Fruit fly (Drosophila melanogaster) whole organism, embryonic: Measurements from ENCODE around the gene beta4GalNAcTB.

Source experiments
- Atf3 ChIP-seq: fragments of 200-800 bp; sonication (Bioruptor generic); optimal IDR thresholded peaks from 3 replicates; lab custom pipeline; 2016; ENCODE audit warnings: missing biosample characterization, missing genetic modification characterization
- Bdp1 ChIP-seq: fragments of 200-800 bp; sonication (Bioruptor generic); optimal IDR thresholded peaks from 3 replicates; lab custom pipeline; 2016; ENCODE audit warnings: missing biosample characterization, missing genetic modification characterization
- Bteb2 ChIP-seq: fragments of 200-800 bp; sonication (Bioruptor generic); optimal IDR thresholded peaks from 2 replicates; lab custom pipeline; 2016; ENCODE audit warnings: missing biosample characterization, missing genetic modification characterization
- CG11398 ChIP-seq: fragments of 200-800 bp; sonication (Bioruptor generic); optimal IDR thresholded peaks from 2 replicates; lab custom pipeline; 2016; ENCODE audit warnings: missing biosample characterization, missing genetic modification characterization
- CG11504 ChIP-seq: fragments of 200-800 bp; sonication (Bioruptor generic); optimal IDR thresholded peaks from 3 replicates; lab custom pipeline; 2019; ENCODE audit warnings: missing biosample characterization, mild to moderate bottlenecking, missing genetic modification characterization, moderate library complexity
- CG11560 ChIP-seq: fragments of 200-800 bp; sonication (Bioruptor generic); IDR thresholded peaks from 3 replicates; pipeline ENCODE4 v1.3.6; 2022; ENCODE audit warnings: missing biosample characterization, missing genetic modification characterization
- CG12659 ChIP-seq: fragments of 200-800 bp; sonication (Bioruptor generic); optimal IDR thresholded peaks from 3 replicates; lab custom pipeline; 2017; ENCODE audit warnings: mild to moderate bottlenecking, missing biosample characterization, missing genetic modification reagents, missing genetic modification characterization
- CG14667 ChIP-seq: fragments of 200-800 bp; sonication (Bioruptor generic); IDR thresholded peaks from 2 replicates; pipeline ENCODE4 v1.3.6; 2022; ENCODE audit warnings: missing biosample characterization, missing genetic modification characterization
- CG16815 ChIP-seq: fragments of 200-800 bp; sonication (Bioruptor generic); optimal IDR thresholded peaks from 3 replicates; lab custom pipeline; 2017; ENCODE audit warnings: missing biosample characterization, mild to moderate bottlenecking, missing genetic modification characterization
- CG18476 ChIP-seq: fragments of 200-800 bp; sonication (Bioruptor generic); optimal IDR thresholded peaks from 2 replicates; lab custom pipeline; 2016; ENCODE audit warnings: missing biosample characterization, mild to moderate bottlenecking, missing genetic modification characterization
- CG2678 ChIP-seq: fragments of 200-800 bp; sonication (Bioruptor generic); optimal IDR thresholded peaks from 3 replicates; lab custom pipeline; 2019; ENCODE audit warnings: missing biosample characterization, mild to moderate bottlenecking, missing genetic modification characterization, moderate library complexity
- CG2889 ChIP-seq: fragments of 200-800 bp; sonication (Bioruptor generic); IDR thresholded peaks from 3 replicates; pipeline ENCODE4 v1.3.6; 2022; ENCODE audit warnings: missing biosample characterization, missing genetic modification characterization
- CG30403 ChIP-seq: fragments of 200-800 bp; sonication (Bioruptor generic); optimal IDR thresholded peaks from 3 replicates; lab custom pipeline; 2016; ENCODE audit warnings: missing biosample characterization, missing genetic modification characterization
- CG32767 ChIP-seq: fragments of 200-800 bp; sonication (Bioruptor generic); IDR thresholded peaks from 2 replicates; pipeline ENCODE4 v1.3.6; 2022; ENCODE audit warnings: missing biosample characterization, missing genetic modification characterization
- CG4730 ChIP-seq: fragments of 200-800 bp; sonication (Bioruptor generic); IDR thresholded peaks from 2 replicates; pipeline ENCODE4 v1.3.6; 2022; ENCODE audit warnings: missing biosample characterization, missing genetic modification characterization
- CG4854 ChIP-seq: fragments of 200-800 bp; sonication (Bioruptor generic); optimal IDR thresholded peaks from 2 replicates; lab custom pipeline; 2016; ENCODE audit warnings: missing biosample characterization, missing genetic modification characterization, inconsistent platforms
- CG7745 ChIP-seq: fragments of 200-800 bp; sonication (Bioruptor generic); optimal IDR thresholded peaks from 2 replicates; lab custom pipeline; 2018; ENCODE audit warnings: missing biosample characterization, mild to moderate bottlenecking, missing genetic modification characterization, moderate library complexity
- CG8089 ChIP-seq: fragments of 200-800 bp; sonication (Bioruptor generic); optimal IDR thresholded peaks from 3 replicates; lab custom pipeline; 2016; ENCODE audit warnings: missing biosample characterization, missing genetic modification characterization
- CG8290 ChIP-seq, 3 experiments: fragments of 200-800 bp; sonication (Bioruptor generic); optimal IDR thresholded peaks; 2 replicates each; lab custom pipeline; 2016 to 2019; ENCODE audit warnings: missing biosample characterization in 3 of 3, missing genetic modification characterization in 3 of 3, mild to moderate bottlenecking in 2 of 3, moderate library complexity in 1 of 3
- CG9437 ChIP-seq: fragments of 200-800 bp; sonication (Bioruptor generic); optimal IDR thresholded peaks from 2 replicates; lab custom pipeline; 2018; ENCODE audit warnings: missing biosample characterization, mild to moderate bottlenecking, missing genetic modification characterization
- CrebB ChIP-seq: fragments of 200-800 bp; sonication (Bioruptor generic); optimal IDR thresholded peaks from 3 replicates; lab custom pipeline; 2018; ENCODE audit warnings: missing biosample characterization, mild to moderate bottlenecking, missing genetic modification characterization
- Deaf1 ChIP-seq: fragments of 200-800 bp; optimal IDR thresholded peaks from 3 replicates; lab custom pipeline; 2019; ENCODE audit warnings: missing biosample characterization, mild to moderate bottlenecking, missing genetic modification characterization, moderate library complexity
- ERR ChIP-seq: fragments of 200-800 bp; sonication (Bioruptor generic); optimal IDR thresholded peaks from 2 replicates; lab custom pipeline; 2016; ENCODE audit warnings: missing biosample characterization, missing genetic modification characterization
- H15 ChIP-seq: fragments of 200-800 bp; sonication (Bioruptor generic); IDR thresholded peaks from 3 replicates; pipeline ENCODE4 v1.3.6; 2022; ENCODE audit warnings: missing biosample characterization, missing genetic modification characterization
- Hmx ChIP-seq: fragments of 200-800 bp; sonication (Bioruptor generic); optimal IDR thresholded peaks from 2 replicates; lab custom pipeline; 2016; ENCODE audit warnings: missing biosample characterization, missing genetic modification characterization
- Hr39 ChIP-seq: fragments of >200 bp; optimal IDR thresholded peaks from 2 replicates; lab custom pipeline; 2017
- Optix ChIP-seq: fragments of 200-800 bp; sonication (Bioruptor generic); IDR thresholded peaks from 3 replicates; pipeline ENCODE4 v1.3.6; 2022; ENCODE audit warnings: missing biosample characterization, missing genetic modification characterization
- Ptx1 ChIP-seq: fragments of 200-800 bp; sonication (Bioruptor generic); IDR thresholded peaks from 2 replicates; pipeline ENCODE4 v1.3.6; 2022; ENCODE audit warnings: missing biosample characterization, missing genetic modification characterization
- Spps ChIP-seq: fragments of 200-800 bp; sonication (Bioruptor generic); optimal IDR thresholded peaks from 2 replicates; lab custom pipeline; 2018; ENCODE audit warnings: missing biosample characterization, mild to moderate bottlenecking, missing genetic modification characterization
- TFAM ChIP-seq: fragments of 200-800 bp; sonication (Bioruptor generic); optimal IDR thresholded peaks from 2 replicates; lab custom pipeline; 2017; ENCODE audit warnings: missing biosample characterization, missing genetic modification characterization, inconsistent platforms
- Taf1 ChIP-seq: fragments of 200-800 bp; sonication (Bioruptor generic); IDR thresholded peaks from 2 replicates; pipeline ENCODE4 v1.3.6; 2022; ENCODE audit warnings: missing biosample characterization, missing genetic modification characterization
- danr ChIP-seq: fragments of 200-800 bp; sonication (Bioruptor generic); IDR thresholded peaks from 2 replicates; pipeline ENCODE4 v1.3.6; 2022; ENCODE audit warnings: missing biosample characterization, missing genetic modification characterization
- dati ChIP-seq: fragments of 200-800 bp; sonication (Bioruptor generic); IDR thresholded peaks from 2 replicates; pipeline ENCODE4 v1.3.6; 2022; ENCODE audit warnings: missing biosample characterization, missing genetic modification characterization
- dm ChIP-seq: fragments of 200-800 bp; sonication (Bioruptor generic); optimal IDR thresholded peaks from 3 replicates; lab custom pipeline; 2016; ENCODE audit warnings: missing biosample characterization, missing genetic modification characterization
- fd3F ChIP-seq: fragments of 200-800 bp; sonication (Bioruptor generic); optimal IDR thresholded peaks from 2 replicates; lab custom pipeline; 2018; ENCODE audit warnings: missing biosample characterization, mild to moderate bottlenecking, missing genetic modification characterization, moderate library complexity
- gem ChIP-seq: fragments of 200-800 bp; sonication (Bioruptor generic); optimal IDR thresholded peaks from 2 replicates; lab custom pipeline; 2019; ENCODE audit warnings: missing biosample characterization, mild to moderate bottlenecking, missing genetic modification characterization, moderate library complexity
- jing ChIP-seq: fragments of 200-800 bp; sonication (Bioruptor generic); optimal IDR thresholded peaks from 2 replicates; lab custom pipeline; 2018; ENCODE audit warnings: missing biosample characterization, mild to moderate bottlenecking, missing genetic modification characterization
- klu ChIP-seq: fragments of 200-800 bp; sonication (Bioruptor generic); IDR thresholded peaks from 2 replicates; pipeline ENCODE4 v1.3.6; 2022; ENCODE audit warnings: missing biosample characterization, missing genetic modification characterization
- lab ChIP-seq: fragments of 200-800 bp; sonication (Bioruptor generic); optimal IDR thresholded peaks from 3 replicates; lab custom pipeline; 2017; ENCODE audit warnings: missing biosample characterization, missing genetic modification characterization, mild to moderate bottlenecking, moderate library complexity, missing genetic modification reagents
- nau ChIP-seq: fragments of 200-800 bp; sonication (Bioruptor generic); optimal IDR thresholded peaks from 3 replicates; lab custom pipeline; 2017; ENCODE audit warnings: missing biosample characterization, mild to moderate bottlenecking, missing genetic modification characterization, missing genetic modification reagents
- onecut ChIP-seq: fragments of 200-800 bp; sonication (Bioruptor generic); IDR thresholded peaks from 2 replicates; pipeline ENCODE4 v1.3.6; 2022; ENCODE audit warnings: missing biosample characterization, missing genetic modification characterization
- otp ChIP-seq: fragments of 200-800 bp; sonication (Bioruptor generic); IDR thresholded peaks from 3 replicates; pipeline ENCODE4, ENCODE4 v1.3.6; 2022; ENCODE audit warnings: missing biosample characterization, missing genetic modification characterization
- prd ChIP-seq, 3 experiments: fragments of >200 bp in 2 of 3; fragments of 200-800 bp in 1 of 3; sonication (Bioruptor generic) in 1 of 3; optimal IDR thresholded peaks in 2 of 3; IDR thresholded peaks in 1 of 3; 2 replicates in 2 of 3; 3 replicates in 1 of 3; pipeline versions ENCODE4 v1.3.6 to Lab custom; 2017 to 2022; ENCODE audit warnings: missing biosample characterization in 1 of 3, missing genetic modification characterization in 1 of 3
- sc ChIP-seq, 3 experiments: fragments of >200 bp in 2 of 3; fragments of 200-800 bp in 1 of 3; sonication (Bioruptor generic) in 1 of 3; optimal IDR thresholded peaks; 2 replicates in 2 of 3; 3 replicates in 1 of 3; lab custom pipeline; 2017; ENCODE audit warnings: mild to moderate bottlenecking in 1 of 3, missing biosample characterization in 1 of 3, missing genetic modification characterization in 1 of 3, missing genetic modification reagents in 1 of 3
- slp2 ChIP-seq: fragments of 200-800 bp; sonication (Bioruptor generic); optimal IDR thresholded peaks from 2 replicates; lab custom pipeline; 2016; ENCODE audit warnings: missing biosample characterization, missing genetic modification characterization
- stwl ChIP-seq: fragments of 200-800 bp; sonication (Bioruptor generic); optimal IDR thresholded peaks from 3 replicates; lab custom pipeline; 2018; ENCODE audit warnings: missing biosample characterization, mild to moderate bottlenecking, missing genetic modification characterization, moderate library complexity
- trh ChIP-seq: fragments of 200-800 bp; sonication (Bioruptor generic); optimal IDR thresholded peaks from 2 replicates; lab custom pipeline; 2016; ENCODE audit warnings: missing biosample characterization, missing genetic modification characterization
- usp ChIP-seq: fragments of >200 bp; optimal IDR thresholded peaks from 2 replicates; lab custom pipeline; 2017; ENCODE audit warnings: missing biosample characterization, missing genetic modification characterization
- vfl ChIP-seq: fragments of 200-800 bp; sonication (Bioruptor generic); optimal IDR thresholded peaks from 2 replicates; lab custom pipeline; 2016; ENCODE audit warnings: missing biosample characterization, missing genetic modification characterization
- wdn ChIP-seq: fragments of 200-800 bp; sonication (Bioruptor generic); IDR thresholded peaks from 2 replicates; pipeline ENCODE4 v1.3.6; 2022; ENCODE audit warnings: missing biosample characterization, missing genetic modification characterization

Gene beta4GalNAcTB

dm6 chr3R:29004884-29005621 is 28.8 kb downstream of the beta4GalNAcTB start (continued):
- peak; percentile 21 for TF ChIP-seq CG9437 (GFP tag; lab: Kevin White, UChicago)
- no peak for TF ChIP-seq Hmx (GFP tag; lab: Kevin White, UChicago)
- peak; percentile 54 for TF ChIP-seq CG2678 (tag; lab: Kevin White, UChicago)
- TF ChIP-seq CG12659: no peak
- no peak for TF ChIP-seq CG8290 (GFP tag; optimal IDR thresholded peaks at IDR 0.05; lab: Kevin White, UChicago)
- TF ChIP-seq CG8290 (tag; optimal IDR thresholded peaks at IDR 0.05; lab: Kevin White, UChicago): peak in 1 of 2 experiments; percentile 49
- no peak for TF ChIP-seq trh (GFP tag; lab: Kevin White, UChicago)
- TF ChIP-seq Taf1 (GFP tag; lab: Robert Waterston, UW): no peak
- TF ChIP-seq slp2 (GFP tag; lab: Kevin White, UChicago): no peak
- 0 out of 2 replicates have a peak, but pooled peaks have one; percentile 14 for TF ChIP-seq CG4730 (GFP tag; lab: Robert Waterston, UW)
- no peak for TF ChIP-seq CG11560
- no peak for TF ChIP-seq CG14667
- TF ChIP-seq jing: no peak
- TF ChIP-seq dm (GFP tag; lab: Kevin White, UChicago): no peak
- no peak for TF ChIP-seq vfl
- TF ChIP-seq Ptx1 (GFP tag; lab: Robert Waterston, UW): peak; percentile 57
- no peak for TF ChIP-seq klu (GFP tag; lab: Robert Waterston, UW)
- no peak for TF ChIP-seq ERR (GFP tag; lab: Kevin White, UChicago)
- no peak for TF ChIP-seq Atf3
- no peak for TF ChIP-seq fd3F
- TF ChIP-seq gem (tag; lab: Kevin White, UChicago): peak; percentile 73
- TF ChIP-seq danr: no peak
- TF ChIP-seq CG7745 (tag; lab: Kevin White, UChicago): no peak
- no peak for TF ChIP-seq CrebB
- no peak for TF ChIP-seq CG8089 (GFP tag; lab: Kevin White, UChicago)
- TF ChIP-seq sc (optimal IDR thresholded peaks at IDR 0.05; lab: Kevin White, UChicago): no peak
- no peak for TF ChIP-seq sc (GFP tag; optimal IDR thresholded peaks at IDR 0.05; lab: Kevin White, UChicago)
- no peak for TF ChIP-seq CG16815 (GFP tag; lab: Kevin White, UChicago)
- TF ChIP-seq dati (GFP tag; lab: Robert Waterston, UW): no peak
- TF ChIP-seq stwl: no peak
- no peak for TF ChIP-seq onecut
- no peak for TF ChIP-seq CG2889 (GFP tag; lab: Robert Waterston, UW)
- no peak for TF ChIP-seq TFAM (GFP tag; lab: Kevin White, UChicago)
- no peak for TF ChIP-seq CG18476 (GFP tag; lab: Kevin White, UChicago)
- no peak for TF ChIP-seq Hr39
- TF ChIP-seq CG4854 (GFP tag; lab: Kevin White, UChicago): no peak
- TF ChIP-seq otp: no peak
- no peak for TF ChIP-seq wdn (GFP tag; lab: Robert Waterston, UW)
- TF ChIP-seq Deaf1 (tag; lab: Kevin White, UChicago): no peak
- TF ChIP-seq CG11504 (tag; lab: Kevin White, UChicago): peak; percentile 74
- TF ChIP-seq Spps (tag; lab: Kevin White, UChicago): no peak
- TF ChIP-seq CG30403 (GFP tag; lab: Kevin White, UChicago): peak; percentile 39
- no peak for TF ChIP-seq CG11398
- no peak for TF ChIP-seq Bdp1 (GFP tag; lab: Kevin White, UChicago)
- no peak for TF ChIP-seq usp
- TF ChIP-seq Optix (GFP tag; lab: Robert Waterston, UW): no peak
- no peak for TF ChIP-seq prd (optimal IDR thresholded peaks at IDR 0.05; lab: Kevin White, UChicago)
- TF ChIP-seq prd (GFP tag; IDR thresholded peaks at IDR 0.05; lab: Robert Waterston, UW): peak; percentile 71; the same call in 2 of the 3 replicates
- 0 out of 3 replicates have a peak, but pooled peaks have one; percentile 26 for TF ChIP-seq H15 (GFP tag; lab: Robert Waterston, UW)
- TF ChIP-seq Bteb2 (GFP tag; lab: Kevin White, UChicago): no peak
- peak; percentile 55 for TF ChIP-seq lab (GFP tag; lab: Kevin White, UChicago)
- no peak for TF ChIP-seq CG32767 (GFP tag; lab: Robert Waterston, UW)
- peak; percentile 5 for TF ChIP-seq nau (GFP tag; lab: Kevin White, UChicago)
